Fruit fly (Drosophila melanogaster): ENCODE results near the gene TfIIA-L.
A peak's percentile ranks its signal among the peaks of the same experiment; 100 is the strongest.

The TfIIA-L gene

dm6 chr3R:27263434-27264215 lies 12.7 kb downstream of the TfIIA-L start, which contains the start of gene woc (continued):
- peak; percentile 54 for TF ChIP-seq Sry-δ (GFP tag; optimal IDR thresholded peaks at IDR 0.05)
- peak; percentile 83 for TF ChIP-seq nerfin-2 (GFP tag; IDR thresholded peaks at IDR 0.05; ENCODE audit: partially characterized antibody)
- TF ChIP-seq CG6654 (GFP tag; optimal IDR thresholded peaks at IDR 0.05), result no peak
- no peak for TF ChIP-seq Kr (GFP tag; optimal IDR thresholded peaks at IDR 0.05)
- no peak for TF ChIP-seq Nf-YC (tag; optimal IDR thresholded peaks at IDR 0.05)
- TF ChIP-seq CG7786 (GFP tag; optimal IDR thresholded peaks at IDR 0.05), result peak; percentile 65
- no peak for TF ChIP-seq grau (tag; optimal IDR thresholded peaks at IDR 0.05)
- TF ChIP-seq Six4 (GFP tag; optimal IDR thresholded peaks at IDR 0.05), result no peak
- TF ChIP-seq CG17912 (GFP tag; optimal IDR thresholded peaks at IDR 0.05), result no peak
- TF ChIP-seq MESR4 (GFP tag; optimal IDR thresholded peaks at IDR 0.05), result peak; percentile 55
- peak; percentile 3 for TF ChIP-seq CG7987 (GFP tag; optimal IDR thresholded peaks at IDR 0.05)
- TF ChIP-seq CG5953 (GFP tag; IDR thresholded peaks at IDR 0.05), result no peak
- TF ChIP-seq CG7357 (GFP tag; IDR thresholded peaks at IDR 0.05), result peak; percentile 54; the same call in 1 of the 3 replicates
- TF ChIP-seq tap (tag; optimal IDR thresholded peaks at IDR 0.05), result no peak
- no peak for TF ChIP-seq D19B (GFP tag; optimal IDR thresholded peaks at IDR 0.05)
- TF ChIP-seq tup (GFP tag; optimal IDR thresholded peaks at IDR 0.05), result no peak
- TF ChIP-seq CG7372 (GFP tag; IDR thresholded peaks at IDR 0.05), result no peak
- TF ChIP-seq trh (GFP tag; optimal IDR thresholded peaks at IDR 0.05), result peak; percentile 17
- peak; percentile 30 to 92 for TF ChIP-seq bsh (GFP tag; optimal IDR thresholded peaks at IDR 0.05)
- TF ChIP-seq mld (GFP tag; IDR thresholded peaks at IDR 0.05; ENCODE audit: partially characterized antibody), result peak; percentile 77
- 0 out of 2 replicates have a peak, but pooled peaks have one; percentile 42 for TF ChIP-seq ap (GFP tag; IDR thresholded peaks at IDR 0.05)
- TF ChIP-seq CG6683 (GFP tag; optimal IDR thresholded peaks at IDR 0.05), result no peak
- no peak for TF ChIP-seq sug (tag; optimal IDR thresholded peaks at IDR 0.05)
- peak; percentile 73 for TF ChIP-seq CG30403 (GFP tag; optimal IDR thresholded peaks at IDR 0.05)
- TF ChIP-seq kay (GFP tag; optimal IDR thresholded peaks at IDR 0.05), result no peak
- no peak for TF ChIP-seq kni (GFP tag; optimal IDR thresholded peaks at IDR 0.05)

DNA sequence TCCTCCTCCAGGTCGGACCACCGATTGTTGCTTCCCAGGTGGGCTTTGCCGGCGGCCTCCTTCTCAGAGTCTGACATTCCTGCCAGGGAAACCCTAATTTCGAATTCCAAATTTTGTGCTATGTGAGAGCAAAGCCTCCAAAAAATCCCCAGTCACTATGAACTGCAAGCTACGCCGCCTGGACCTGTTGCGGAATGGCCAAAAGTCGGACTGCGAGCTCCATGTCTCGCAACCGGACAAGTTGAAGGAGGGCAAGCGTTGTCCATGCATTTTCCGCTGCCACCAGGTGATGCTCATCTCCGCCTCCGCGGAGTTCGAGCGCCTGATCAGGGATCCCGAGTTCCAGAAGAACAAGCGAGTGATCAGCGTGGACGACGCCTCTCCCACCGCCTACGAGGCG lies 14.4 kb downstream of the TfIIA-L start, which contains the start of the genes CG14262 and CG14260:
Gene CG14262, minus strand, starts transcription at position 101 of the 400 bp plus-strand sequence.
Gene CG14260, plus strand, starts transcription at position 128 of the 400 bp plus-strand sequence.
- TF ChIP-seq CG11504 (tag; optimal IDR thresholded peaks at IDR 0.05), result no peak
- no peak for TF ChIP-seq gro (GFP tag; optimal IDR thresholded peaks at IDR 0.05)
- TF ChIP-seq bigmax (GFP tag; optimal IDR thresholded peaks at IDR 0.05), result no peak
- no peak for TF ChIP-seq salm (tag; optimal IDR thresholded peaks at IDR 0.05)
- no peak for TF ChIP-seq CG12299 (tag; optimal IDR thresholded peaks at IDR 0.05)
- TF ChIP-seq YL-1 (GFP tag; optimal IDR thresholded peaks at IDR 0.05), result no peak
- no peak for TF ChIP-seq CG2712 (tag; optimal IDR thresholded peaks at IDR 0.05)
- TF ChIP-seq CG17359 (tag; optimal IDR thresholded peaks at IDR 0.05), result no peak
- TF ChIP-seq Ets97D (GFP tag; optimal IDR thresholded peaks at IDR 0.05), result no peak
- TF ChIP-seq amos (GFP tag; IDR thresholded peaks at IDR 0.05; ENCODE audit: partially characterized antibody), result no peak
- TF ChIP-seq CG8765 (GFP tag; IDR thresholded peaks at IDR 0.05), result no peak

All from whole organism, embryonic.